Worm (Caenorhabditis elegans) whole organism, L4/young adult: ENCODE measurements around the gene F59F5.4.

Source experiments
- W03F9.2 ChIP-seq: fragments of 150-350 bp; optimal IDR thresholded peaks from 2 replicates; lab custom pipeline; 2014; ENCODE audit warnings: missing biosample characterization, missing genetic modification characterization
- dao-5 ChIP-seq: sonication (generic microtip); optimal IDR thresholded peaks from 2 replicates; lab custom pipeline; 2016; ENCODE audit warnings: missing genotype, missing genetic modification characterization, moderate library complexity, missing compliant biosample characterization
- him-1 ChIP-seq: sonication (generic microtip); optimal IDR thresholded peaks from 2 replicates; lab custom pipeline; 2016; ENCODE audit warnings: missing genotype, missing genetic modification reagents, missing genetic modification characterization, missing compliant biosample characterization

The F59F5.4 gene

DNA sequence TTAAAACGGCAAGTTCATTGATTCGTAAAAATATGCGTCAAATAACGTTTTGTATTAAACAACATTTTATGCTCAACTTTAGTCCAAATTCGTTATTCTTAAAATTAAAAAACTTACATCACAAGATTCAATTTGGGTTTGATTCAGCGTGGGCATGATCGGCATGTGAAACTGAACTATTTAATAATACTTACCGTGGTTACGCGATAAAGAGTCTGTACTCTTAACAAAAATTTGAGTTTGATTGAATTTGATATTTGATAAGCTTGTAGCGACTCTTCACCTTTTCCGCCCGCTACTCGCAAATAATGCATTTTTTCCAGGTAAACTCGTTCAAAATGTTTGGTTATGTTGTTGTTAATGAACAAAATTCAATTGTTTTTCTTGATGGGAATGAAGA is 9.4 kb upstream of the F59F5.4 start, which contains the start of gene glo-3:
Gene glo-3, plus strand, starts transcription at position 253 of the 400 bp plus-strand sequence.
- TF ChIP-seq him-1 (tag; lab: Kevin White, UChicago), result no peak
- TF ChIP-seq dao-5 (tag; lab: Kevin White, UChicago), result no peak
- no peak for TF ChIP-seq W03F9.2 (tag; lab: Kevin White, UChicago)

ce11 chrX:10534625-10535244 is 8.1 kb upstream of the F59F5.4 start:
- no peak for TF ChIP-seq dao-5 (tag; lab: Kevin White, UChicago)

- TF ChIP-seq W03F9.2 (tag; lab: Kevin White, UChicago), result no peak
- TF ChIP-seq him-1 (tag; lab: Kevin White, UChicago), result no peak
- no peak for TF ChIP-seq dao-5 (tag; lab: Kevin White, UChicago)
Measured at ce11 chrX:10541789-10542188, 1.0 kb upstream of the F59F5.4 start.

- TF ChIP-seq dao-5 (tag; lab: Kevin White, UChicago) (no peak), him-1 (tag; lab: Kevin White, UChicago) (no peak), W03F9.2 (tag; lab: Kevin White, UChicago) (no peak)
Measured at ce11 chrX:10545716-10546115, 2.9 kb downstream of the F59F5.4 start, which contains the start of gene F59F5.5. Gene F59F5.5 (plus strand): TSS chrX:10546016.

DNA sequence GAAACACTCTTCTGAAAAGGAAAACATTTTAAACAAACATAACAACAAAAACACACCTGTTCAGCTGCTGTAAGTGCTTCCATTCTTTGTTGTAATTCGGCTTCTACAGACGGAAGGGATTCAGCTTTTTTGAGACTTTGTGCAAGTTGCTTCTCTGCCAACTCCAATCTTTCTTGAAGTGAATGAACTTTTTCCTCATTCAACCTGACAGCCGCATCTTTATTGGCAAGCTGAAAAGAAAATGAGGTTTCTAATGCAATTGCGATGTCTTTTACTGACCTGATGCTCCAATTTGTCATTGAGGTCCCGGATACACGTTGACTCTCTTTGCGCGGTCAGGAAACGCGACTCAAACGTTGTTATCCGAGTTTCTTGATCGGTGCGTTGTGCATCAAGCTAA is 10.2 kb downstream of the F59F5.4 start:
- TF ChIP-seq dao-5 (tag; lab: Kevin White, UChicago) (no peak), him-1 (tag; lab: Kevin White, UChicago) (no peak), W03F9.2 (tag; lab: Kevin White, UChicago) (no peak)

ce11 chrX:10555189-10555964 is 12.6 kb downstream of the F59F5.4 start, which contains the start of gene syd-2:
Gene syd-2 (minus strand): TSS chrX:10555239.
- no peak for TF ChIP-seq W03F9.2 (tag; lab: Kevin White, UChicago)
- TF ChIP-seq him-1 (tag; lab: Kevin White, UChicago), result peak; percentile 87
- peak; percentile 6 for TF ChIP-seq dao-5 (tag; lab: Kevin White, UChicago)

DNA sequence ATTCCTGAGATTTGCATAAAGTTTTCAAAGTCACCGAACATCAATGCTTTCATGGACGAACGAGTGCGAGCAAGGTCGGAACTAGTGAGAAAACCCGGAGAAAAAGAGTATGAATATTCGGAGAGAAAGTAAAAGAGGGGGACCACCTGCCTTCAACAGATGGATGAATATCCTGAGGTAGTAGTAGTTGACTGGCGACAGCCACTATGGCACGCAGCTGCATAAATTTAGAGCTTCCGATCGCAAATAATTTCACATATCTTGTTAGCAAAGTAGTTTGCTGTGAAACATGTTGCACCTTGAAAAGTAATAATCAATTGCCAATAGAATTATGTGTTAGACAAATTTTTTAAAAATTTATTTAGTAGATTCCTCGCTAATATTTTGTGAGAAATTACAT is 14.0 kb downstream of the F59F5.4 start:
- TF ChIP-seq him-1 (tag; lab: Kevin White, UChicago), result no peak
- TF ChIP-seq dao-5 (tag; lab: Kevin White, UChicago), result no peak
- TF ChIP-seq W03F9.2 (tag; lab: Kevin White, UChicago), result no peak

DNA sequence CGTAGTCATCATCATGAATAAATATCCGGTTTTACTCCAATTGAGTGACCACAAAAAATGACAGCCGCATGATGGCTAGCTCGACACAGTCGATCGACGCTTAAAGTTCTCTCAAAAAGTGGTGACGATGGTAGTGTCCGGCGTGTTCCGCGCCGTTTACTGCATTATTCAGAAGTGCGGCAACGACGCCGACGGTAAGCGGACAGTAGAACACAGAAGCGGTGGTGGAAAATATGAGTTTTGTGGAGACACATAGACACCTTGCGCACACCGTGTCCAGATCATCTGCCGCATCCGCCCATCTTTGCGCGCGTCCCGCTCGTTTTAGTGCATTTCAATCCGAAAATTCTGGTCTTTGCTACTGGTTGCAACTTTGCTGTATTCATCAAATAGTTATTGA is 16.4 kb downstream of the F59F5.4 start, which contains the start of gene F59F5.7:
Gene F59F5.7, plus strand, starts transcription at position 301 of the 400 bp plus-strand sequence.
- TF ChIP-seq dao-5 (tag; lab: Kevin White, UChicago), result no peak
- no peak for TF ChIP-seq W03F9.2 (tag; lab: Kevin White, UChicago)
- no peak for TF ChIP-seq him-1 (tag; lab: Kevin White, UChicago)

DNA sequence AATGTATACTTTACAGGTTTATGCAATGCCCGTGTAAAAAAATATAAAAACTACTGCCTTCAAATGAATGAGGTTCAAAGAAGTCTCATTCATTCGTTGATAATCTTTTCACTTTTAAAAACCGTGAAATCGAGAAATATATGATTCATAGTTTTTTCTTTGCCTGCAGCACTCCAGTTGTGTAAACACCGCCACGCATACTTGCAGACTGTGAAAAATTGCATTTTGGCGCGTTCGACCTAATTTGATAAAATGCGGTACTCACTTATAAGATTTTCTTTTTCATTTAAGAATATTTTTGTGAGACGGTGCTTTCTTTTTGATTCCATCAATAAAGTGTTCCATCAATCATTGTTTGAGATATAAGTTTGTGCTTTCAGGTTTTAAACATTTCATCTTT is 24.0 kb downstream of the F59F5.4 start:
- TF ChIP-seq W03F9.2 (tag; lab: Kevin White, UChicago), result no peak
- no peak for TF ChIP-seq him-1 (tag; lab: Kevin White, UChicago)
- TF ChIP-seq dao-5 (tag; lab: Kevin White, UChicago), result no peak

ce11 chrX:10568385-10569149 is 25.8 kb downstream of the F59F5.4 start:
- peak; percentile 7 for TF ChIP-seq dao-5 (tag; lab: Kevin White, UChicago)
- peak; percentile 82 for TF ChIP-seq W03F9.2 (tag; lab: Kevin White, UChicago)
- TF ChIP-seq him-1 (tag; lab: Kevin White, UChicago), result peak; percentile 94

DNA sequence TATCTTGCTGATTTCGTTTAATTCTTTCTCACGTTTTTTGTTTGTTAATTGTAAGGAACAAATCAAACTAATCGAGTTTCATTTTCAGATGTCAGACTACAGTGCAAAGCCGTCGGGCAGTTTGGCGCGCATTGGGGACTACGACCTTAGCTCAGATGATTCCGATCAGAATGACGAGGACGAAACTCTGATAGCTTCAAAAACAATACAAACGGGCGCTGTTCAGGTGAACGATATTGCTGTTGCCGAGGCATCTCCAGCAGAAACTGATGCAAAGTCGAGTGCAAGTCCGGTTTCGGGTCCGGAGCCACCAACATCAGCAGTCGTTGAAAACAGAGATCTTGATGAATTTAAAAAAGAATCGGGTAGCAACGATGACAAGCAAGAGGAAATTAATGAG is 26.4 kb downstream of the F59F5.4 start, which contains the start of gene bet-2:
Gene bet-2, plus strand, starts transcription at position 89 of the 400 bp plus-strand sequence.
- TF ChIP-seq him-1 (tag; lab: Kevin White, UChicago) (no peak), dao-5 (tag; lab: Kevin White, UChicago) (no peak), W03F9.2 (tag; lab: Kevin White, UChicago) (no peak)

ce11 chrX:10576410-10576809 is 33.6 kb downstream of the F59F5.4 start:
- TF ChIP-seq him-1 (tag; lab: Kevin White, UChicago) (no peak), W03F9.2 (tag; lab: Kevin White, UChicago) (no peak), dao-5 (tag; lab: Kevin White, UChicago) (no peak)

DNA sequence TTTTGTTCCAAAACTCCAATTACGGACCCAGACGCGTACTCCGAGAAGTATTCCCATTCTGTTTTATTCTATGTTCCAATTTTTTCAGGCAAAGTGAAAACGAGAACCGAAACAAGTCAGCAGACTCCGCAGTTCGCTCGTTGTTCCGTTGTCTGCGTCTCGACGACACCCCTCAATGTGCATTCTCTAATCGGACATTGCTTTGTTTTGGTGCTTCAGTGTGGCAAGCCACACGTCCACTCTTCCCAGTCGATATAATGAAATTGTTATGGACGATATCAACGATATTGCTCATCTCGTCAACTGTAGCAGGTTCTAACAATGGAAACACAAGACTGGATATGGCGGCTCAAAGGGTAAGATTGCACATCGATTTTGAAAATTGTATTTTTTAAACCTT is 34.1 kb downstream of the F59F5.4 start, which contains the start of gene nhx-5:
Gene nhx-5, plus strand, starts transcription at position 82 of the 400 bp plus-strand sequence.
- TF ChIP-seq dao-5 (tag; lab: Kevin White, UChicago) (no peak), W03F9.2 (tag; lab: Kevin White, UChicago) (no peak), him-1 (tag; lab: Kevin White, UChicago) (no peak)
